Fruit fly (Drosophila melanogaster): ENCODE results near the gene Elba2.

DNA sequence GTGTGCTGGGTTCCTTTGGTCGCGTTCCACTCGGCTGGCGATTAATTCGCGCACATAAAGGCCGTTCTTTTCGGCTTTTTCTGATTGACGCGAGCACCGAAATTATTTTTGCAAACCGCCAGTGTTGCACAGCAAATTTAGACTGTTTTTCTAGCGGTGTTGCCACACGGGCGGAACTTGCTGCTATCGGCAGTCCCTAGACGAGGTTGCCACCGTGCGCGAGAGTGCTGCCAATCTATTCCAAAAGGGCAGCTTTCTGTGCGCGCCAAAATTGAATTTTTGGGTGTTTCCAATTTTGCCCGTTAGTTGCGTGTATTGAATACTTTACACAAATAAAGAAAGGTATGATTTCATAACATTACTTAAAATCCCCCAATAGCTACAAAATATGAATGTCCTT lies 7.8 kb downstream of the Elba2 start, which contains the start of gene Drp1:
- TF ChIP-seq CTCF (optimal IDR thresholded peaks at IDR 0.05) (peak; percentile 85 to 86), CG8478 (optimal IDR thresholded peaks at IDR 0.05) (no peak)

Measured in S2 (cell line).